Worm (Caenorhabditis elegans) whole organism, L1 larva: ENCODE results near the gene Y26E6A.2.

ENCODE experiments used
- ama-1 ChIP-seq: fragments of 150-350 bp; optimal IDR thresholded peaks from 2 replicates; lab custom pipeline; 2014
- ceh-82 ChIP-seq, 3 experiments: fragments of 150-350 bp in 1 of 3; sonication (generic microtip) in 2 of 3; optimal IDR thresholded peaks; 2 replicates each; lab custom pipeline; 2014 to 2017; ENCODE audit warnings: missing biosample characterization in 3 of 3, missing genetic modification characterization in 3 of 3
- elt-3 ChIP-seq, 6 experiments: fragments of 150-350 bp in 1 of 6; sonication (generic microtip); optimal IDR thresholded peaks; 2 replicates each; lab custom pipeline; 2017 to 2018; ENCODE audit warnings: missing biosample characterization in 6 of 6, missing genetic modification characterization in 6 of 6, inconsistent platforms in 1 of 6
- lin-35 ChIP-seq, 2 experiments: fragments of 150-350 bp; optimal IDR thresholded peaks; 2 replicates each; lab custom pipeline; 2014; ENCODE audit warnings: missing biosample characterization in 2 of 2, missing genetic modification characterization in 2 of 2, missing genetic modification reagents in 2 of 2
- lin-39 ChIP-seq: fragments of 150-350 bp; optimal IDR thresholded peaks from 2 replicates; lab custom pipeline; 2014; ENCODE audit warnings: missing biosample characterization, missing genetic modification reagents, missing genetic modification characterization
- lsy-2 ChIP-seq, 2 experiments: fragments of 150-350 bp; optimal IDR thresholded peaks; 2 replicates each; lab custom pipeline; 2014; ENCODE audit warnings: missing biosample characterization in 2 of 2, missing genetic modification characterization in 2 of 2
- mdl-1 ChIP-seq, 2 experiments: fragments of 150-350 bp; optimal IDR thresholded peaks; 2 replicates each; lab custom pipeline; 2014 to 2017; ENCODE audit warnings: missing biosample characterization in 2 of 2, missing genetic modification characterization in 2 of 2, inconsistent platforms in 1 of 2
- nhr-11 ChIP-seq: fragments of 150-350 bp; optimal IDR thresholded peaks from 2 replicates; lab custom pipeline; 2014; ENCODE audit warnings: missing biosample characterization, missing genetic modification characterization
- sptf-1 ChIP-seq: fragments of 150-350 bp; optimal IDR thresholded peaks from 2 replicates; lab custom pipeline; 2014; ENCODE audit warnings: missing biosample characterization, missing genetic modification characterization
- unc-62 ChIP-seq: fragments of 150-350 bp; optimal IDR thresholded peaks from 2 replicates; lab custom pipeline; 2014; ENCODE audit warnings: missing biosample characterization, missing genetic modification reagents, missing genetic modification characterization
- zag-1 ChIP-seq: fragments of 150-350 bp; optimal IDR thresholded peaks from 2 replicates; lab custom pipeline; 2014; ENCODE audit warnings: missing biosample characterization, missing genetic modification characterization
- ztf-11 ChIP-seq, 2 experiments: sonication (generic microtip); optimal IDR thresholded peaks; 2 replicates each; lab custom pipeline; 2016 to 2017; ENCODE audit warnings: missing genetic modification characterization in 2 of 2, missing biosample characterization in 1 of 2, missing compliant biosample characterization in 1 of 2

- TF ChIP-seq mdl-1 (tag; optimal IDR thresholded peaks at IDR 0.05; lab: Kevin White, UChicago) (peak in 1 of 2 experiments; percentile 52), lsy-2 (tag; optimal IDR thresholded peaks at IDR 0.05; lab: Kevin White, UChicago) (peak; percentile 19 to 65), unc-62 (GFP tag; lab: Kevin White, UChicago) (no peak), lin-39 (tag; lab: Kevin White, UChicago) (no peak), ama-1 (no peak), nhr-11 (tag; lab: Kevin White, UChicago) (no peak), ceh-82 (tag; optimal IDR thresholded peaks at IDR 0.05; lab: Kevin White, UChicago) (peak in 1 of 3 experiments; percentile 13), elt-3 (tag; optimal IDR thresholded peaks at IDR 0.05; lab: Kevin White, UChicago) (peak; percentile 52 to 99 (median 97)), lin-35 (GFP tag; optimal IDR thresholded peaks at IDR 0.05; lab: Kevin White, UChicago) (peak in 1 of 2 experiments; percentile 59), ztf-11 (tag; optimal IDR thresholded peaks at IDR 0.05; lab: Kevin White, UChicago) (no peak), sptf-1 (tag; lab: Kevin White, UChicago) (no peak), zag-1 (tag; lab: Kevin White, UChicago) (no peak)
Observed at ce11 chrX:13920374-13920986, 6.3 kb upstream of the Y26E6A.2 start.
